Worm (Caenorhabditis elegans): ENCODE data around the gene C14A4.8.

DNA sequence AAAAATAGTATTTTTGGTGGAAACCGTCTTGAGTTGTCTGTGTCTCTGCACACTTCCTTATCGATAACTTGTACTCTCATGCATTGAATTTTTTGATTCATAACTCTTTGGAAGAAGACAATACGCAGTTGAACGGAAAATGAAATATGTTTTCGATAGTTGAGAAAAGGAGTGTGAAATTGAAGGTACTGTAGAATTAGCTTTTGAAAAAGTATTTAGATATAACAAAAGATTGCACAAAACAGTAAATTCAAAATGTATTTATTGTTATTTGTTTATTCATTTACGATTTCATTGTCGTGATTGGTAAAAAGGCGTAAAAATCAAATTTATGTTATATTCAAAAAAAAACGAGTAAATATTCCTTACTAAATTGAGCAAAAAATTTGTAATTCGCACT is 1.5 kb downstream of the C14A4.8 start, which contains the start of gene C14A4.7:
- TF ChIP-seq nhr-76 (tag; optimal IDR thresholded peaks at IDR 0.05) (no peak), ztf-11 (tag; optimal IDR thresholded peaks at IDR 0.05) (no peak), nhr-12 (tag; optimal IDR thresholded peaks at IDR 0.05) (no peak), unc-62 (GFP tag; optimal IDR thresholded peaks at IDR 0.05) (no peak), nhr-237 (tag; optimal IDR thresholded peaks at IDR 0.05) (no peak)
